Worm (Caenorhabditis elegans) whole organism, L4 larva: ENCODE data around the gene cah-3.

Experiments used
- D1046.2 ChIP-seq: fragments of 200-800 bp; sonication (Bioruptor generic); IDR thresholded peaks from 2 replicates; pipeline ENCODE4 v1.3.6; 2022; ENCODE audit warnings: missing genetic modification characterization, missing compliant biosample characterization
- F44E2.7 ChIP-seq: fragments of 200-800 bp; sonication (Bioruptor generic); IDR thresholded peaks from 2 replicates; pipeline ENCODE4 v2.1.2; 2022; ENCODE audit warnings: missing genetic modification characterization, missing compliant biosample characterization
- R02D3.7 ChIP-seq: fragments of 150-350 bp; sonication (generic microtip); optimal IDR thresholded peaks from 3 replicates; lab custom pipeline; 2014; ENCODE audit warnings: missing biosample characterization, missing genetic modification characterization
- Y105C5A.15 ChIP-seq: fragments of 200-800 bp; sonication (Bioruptor generic); IDR thresholded peaks from 2 replicates; pipeline ENCODE4 v1.3.6; 2022; ENCODE audit warnings: missing genetic modification characterization, missing compliant biosample characterization
- Y48G9A.11 ChIP-seq: fragments of 200-800 bp; sonication (Bioruptor generic); IDR thresholded peaks from 2 replicates; pipeline ENCODE4 v1.3.6; 2022; ENCODE audit warnings: missing genetic modification reagents, missing genetic modification characterization, missing compliant biosample characterization
- Y5F2A.4 ChIP-seq: fragments of 200-800 bp; sonication (Bioruptor generic); optimal IDR thresholded peaks from 2 replicates; lab custom pipeline; 2018; ENCODE audit warnings: mild to moderate bottlenecking, missing genetic modification characterization, missing compliant biosample characterization
- Y75B8A.6 ChIP-seq: fragments of 200-800 bp; sonication (Bioruptor generic); IDR thresholded peaks from 2 replicates; pipeline ENCODE4 v1.3.6; 2022; ENCODE audit warnings: missing genetic modification reagents, missing genetic modification characterization, missing compliant biosample characterization
- aha-1 ChIP-seq: fragments of 150-350 bp; peaks from one replicate; lab custom pipeline; 2014; ENCODE audit warnings: missing biosample characterization, missing genetic modification characterization
- ama-1 ChIP-seq: fragments of 150-350 bp; optimal IDR thresholded peaks from 2 replicates; lab custom pipeline; 2014; ENCODE audit warnings: inconsistent platforms, mixed read lengths
- attf-4 ChIP-seq: sonication (generic microtip); optimal IDR thresholded peaks from 3 replicates; lab custom pipeline; 2017; ENCODE audit warnings: missing biosample characterization, missing genetic modification characterization
- ceh-32 ChIP-seq: sonication (generic microtip); optimal IDR thresholded peaks from 2 replicates; lab custom pipeline; 2016; ENCODE audit warnings: mild to moderate bottlenecking, missing genetic modification characterization, missing compliant biosample characterization; ENCODE audit not compliant: poor library complexity
- ceh-62 ChIP-seq: sonication (generic microtip); optimal IDR thresholded peaks from 2 replicates; lab custom pipeline; 2017; ENCODE audit warnings: missing biosample characterization, missing genetic modification characterization
- ces-1 ChIP-seq: fragments of 150-350 bp; sonication (generic microtip); optimal IDR thresholded peaks from 4 replicates; lab custom pipeline; 2014; ENCODE audit warnings: missing biosample characterization, missing genetic modification reagents, missing genetic modification characterization
- cey-2 ChIP-seq: sonication (generic microtip); optimal IDR thresholded peaks from 3 replicates; lab custom pipeline; 2017; ENCODE audit warnings: missing genetic modification characterization, mild to moderate bottlenecking, missing compliant biosample characterization, antibody characterized with exemption, borderline replicate concordance; ENCODE audit not compliant: insufficient read depth
- ctbp-1 ChIP-seq: fragments of 200-800 bp; sonication (Bioruptor generic); IDR thresholded peaks from 2 replicates; pipeline ENCODE4 v1.3.6; 2022; ENCODE audit warnings: missing genetic modification reagents, missing genetic modification characterization, missing compliant biosample characterization
- daf-12 ChIP-seq: fragments of 150-350 bp; optimal IDR thresholded peaks from 2 replicates; lab custom pipeline; 2014; ENCODE audit warnings: missing biosample characterization, missing genetic modification reagents, missing genetic modification characterization
- dmd-6 ChIP-seq: fragments of 200-800 bp; sonication (Bioruptor generic); IDR thresholded peaks from 2 replicates; pipeline ENCODE4 v1.3.6; 2022; ENCODE audit warnings: missing genetic modification reagents, missing genetic modification characterization, missing compliant biosample characterization
- dmd-8 ChIP-seq: fragments of 200-800 bp; sonication (Bioruptor generic); IDR thresholded peaks from 2 replicates; pipeline ENCODE4 v1.3.6; 2022; ENCODE audit warnings: missing genetic modification characterization, missing compliant biosample characterization
- dmd-9 ChIP-seq: fragments of 200-800 bp; sonication (Bioruptor generic); IDR thresholded peaks from 2 replicates; pipeline ENCODE4 v1.3.6; 2022; ENCODE audit warnings: missing genetic modification reagents, missing genetic modification characterization, missing compliant biosample characterization
- dpl-1 ChIP-seq: fragments of 150-350 bp; optimal IDR thresholded peaks from 2 replicates; lab custom pipeline; 2014; ENCODE audit warnings: missing biosample characterization, missing genetic modification reagents, missing genetic modification characterization
- fkh-10 ChIP-seq: fragments of 150-350 bp; optimal IDR thresholded peaks from 2 replicates; lab custom pipeline; 2014; ENCODE audit warnings: missing biosample characterization, missing genetic modification reagents, missing genetic modification characterization
- fos-1 ChIP-seq: fragments of 150-350 bp; optimal IDR thresholded peaks from 2 replicates; lab custom pipeline; 2014; ENCODE audit warnings: missing biosample characterization, missing genetic modification characterization
- hmg-1.1 ChIP-seq: fragments of 200-800 bp; sonication (Bioruptor generic); IDR thresholded peaks from 2 replicates; pipeline ENCODE4 v1.3.6; 2022; ENCODE audit warnings: missing genetic modification reagents, missing genetic modification characterization, missing compliant biosample characterization
- jun-1 ChIP-seq: fragments of 150-350 bp; optimal IDR thresholded peaks from 2 replicates; lab custom pipeline; 2014; ENCODE audit warnings: missing biosample characterization, missing genetic modification reagents, missing genetic modification characterization
- lin-1 ChIP-seq: fragments of 200-800 bp; sonication (Bioruptor generic); IDR thresholded peaks from 2 replicates; pipeline ENCODE4 v1.3.6; 2022; ENCODE audit warnings: missing genetic modification reagents, missing genetic modification characterization, missing compliant biosample characterization
- lin-15B ChIP-seq: fragments of 150-350 bp; sonication (generic microtip); optimal IDR thresholded peaks from 3 replicates; lab custom pipeline; 2014; ENCODE audit warnings: missing biosample characterization, missing genetic modification characterization
- lin-29 ChIP-seq: fragments of 200-800 bp; sonication (Bioruptor generic); IDR thresholded peaks from 2 replicates; pipeline ENCODE4 v1.3.6; 2022; ENCODE audit warnings: missing genetic modification reagents, missing genetic modification characterization, missing compliant biosample characterization
- lin-38 ChIP-seq: fragments of 200-800 bp; sonication (Bioruptor generic); IDR thresholded peaks from 2 replicates; pipeline ENCODE4 v1.3.6; 2022; ENCODE audit warnings: missing genetic modification reagents, missing genetic modification characterization, missing compliant biosample characterization
- lsy-2 ChIP-seq, 2 experiments: fragments of 150-350 bp in 1 of 2; sonication (generic microtip) in 1 of 2; optimal IDR thresholded peaks; 2 replicates each; lab custom pipeline; 2014 to 2017; ENCODE audit warnings: missing biosample characterization in 2 of 2, missing genetic modification characterization in 2 of 2
- madf-5 ChIP-seq, 2 experiments: fragments of 200-800 bp; sonication (Bioruptor generic); IDR thresholded peaks; 2 replicates each; pipeline ENCODE4 v1.3.6; 2022; ENCODE audit warnings: missing compliant biosample characterization in 2 of 2, missing genetic modification characterization in 2 of 2
- mxl-2 ChIP-seq: fragments of 200-800 bp; sonication (Bioruptor generic); conservative IDR thresholded peaks from 2 replicates; pipeline ENCODE4 v1.3.6; 2022; ENCODE audit warnings: missing genetic modification reagents, missing genetic modification characterization, missing compliant biosample characterization
- mxl-3 ChIP-seq: fragments of 200-800 bp; sonication (Bioruptor generic); optimal IDR thresholded peaks from 2 replicates; lab custom pipeline; 2018; ENCODE audit warnings: mild to moderate bottlenecking, missing genetic modification characterization, missing compliant biosample characterization
- nhr-41 ChIP-seq: fragments of 200-800 bp; sonication (Bioruptor generic); IDR thresholded peaks from 2 replicates; pipeline ENCODE4 v1.3.6; 2022; ENCODE audit warnings: missing genetic modification reagents, missing genetic modification characterization, missing compliant biosample characterization
- nhr-42 ChIP-seq: fragments of 200-800 bp; sonication (Bioruptor generic); IDR thresholded peaks from 2 replicates; pipeline ENCODE4 v1.3.6; 2022; ENCODE audit warnings: missing genetic modification characterization, missing compliant biosample characterization
- nhr-6 ChIP-seq: fragments of 150-350 bp; optimal IDR thresholded peaks from 2 replicates; lab custom pipeline; 2014; ENCODE audit warnings: missing biosample characterization, missing genetic modification characterization
- nhr-77 ChIP-seq: fragments of 150-350 bp; optimal IDR thresholded peaks from 2 replicates; lab custom pipeline; 2014; ENCODE audit warnings: missing biosample characterization, missing genetic modification characterization
- php-3 ChIP-seq: fragments of 200-800 bp; sonication (Bioruptor generic); IDR thresholded peaks from 2 replicates; pipeline ENCODE4 v1.3.6; 2022; ENCODE audit warnings: missing genetic modification reagents, missing genetic modification characterization, missing compliant biosample characterization
- pqm-1 ChIP-seq: sonication (generic microtip); optimal IDR thresholded peaks from 2 replicates; lab custom pipeline; 2017; ENCODE audit warnings: missing biosample characterization, missing genetic modification characterization
- set-16 ChIP-seq: fragments of 200-800 bp; sonication (Bioruptor generic); IDR thresholded peaks from 2 replicates; pipeline ENCODE4 v1.3.6; 2022; ENCODE audit warnings: missing genetic modification reagents, missing genetic modification characterization, missing compliant biosample characterization
- skn-1 ChIP-seq: fragments of 150-350 bp; optimal IDR thresholded peaks from 2 replicates; lab custom pipeline; 2014; ENCODE audit warnings: missing biosample characterization, missing genetic modification characterization
- snpc-1.2 ChIP-seq: fragments of 200-800 bp; sonication (Bioruptor generic); IDR thresholded peaks from 2 replicates; pipeline ENCODE4 v1.3.6; 2022; ENCODE audit warnings: missing genetic modification reagents, missing genetic modification characterization, missing compliant biosample characterization
- snpc-4 ChIP-seq: fragments of 150-350 bp; optimal IDR thresholded peaks from 2 replicates; lab custom pipeline; 2014; ENCODE audit warnings: missing biosample characterization, missing genetic modification characterization
- spr-1 ChIP-seq: sonication (generic microtip); optimal IDR thresholded peaks from 2 replicates; lab custom pipeline; 2016; ENCODE audit warnings: mild to moderate bottlenecking, missing genetic modification characterization, missing compliant biosample characterization
- unc-130 ChIP-seq: sonication (generic microtip); optimal IDR thresholded peaks from 2 replicates; lab custom pipeline; 2016; ENCODE audit warnings: missing genetic modification reagents, missing genetic modification characterization, missing compliant biosample characterization
- vab-7 ChIP-seq: fragments of 200-800 bp; sonication (Bioruptor generic); IDR thresholded peaks from 2 replicates; pipeline ENCODE4 v1.3.6; 2022; ENCODE audit warnings: missing genetic modification reagents, missing genetic modification characterization, missing compliant biosample characterization
- zfp-2 ChIP-seq: sonication (generic microtip); optimal IDR thresholded peaks from 2 replicates; lab custom pipeline; 2016; ENCODE audit warnings: mild to moderate bottlenecking, missing genetic modification characterization, missing compliant biosample characterization
- zfp-3 ChIP-seq: fragments of 200-800 bp; sonication (Bioruptor generic); conservative IDR thresholded peaks from 2 replicates; pipeline ENCODE4 v1.3.6; 2022; ENCODE audit warnings: missing genetic modification reagents, missing genetic modification characterization, missing compliant biosample characterization
- ztf-7 ChIP-seq: fragments of 150-350 bp; optimal IDR thresholded peaks from 2 replicates; lab custom pipeline; 2014; ENCODE audit warnings: missing biosample characterization, missing genetic modification characterization

cah-3 gene

DNA sequence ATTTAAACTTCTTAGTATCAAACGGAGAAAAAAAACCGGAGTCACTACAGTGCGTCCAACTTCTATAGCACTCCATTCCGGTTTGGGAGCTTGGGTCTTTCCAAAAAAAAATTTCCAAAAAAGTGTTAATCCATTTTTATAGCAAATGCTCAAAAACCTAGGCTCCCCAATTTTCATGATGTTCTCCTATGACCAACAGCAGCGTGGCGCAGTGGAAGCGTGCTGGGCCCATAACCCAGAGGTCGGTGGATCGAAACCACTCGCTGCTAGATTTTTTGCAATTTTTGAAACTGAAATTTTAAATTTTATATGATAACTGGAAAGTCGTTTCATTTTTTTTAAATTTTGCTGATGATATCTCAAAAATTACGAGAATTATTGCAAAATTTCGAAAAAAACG, 46.3 kb upstream of the cah-3 start (continued):
- no peak for TF ChIP-seq F44E2.7 (GFP tag; lab: Robert Waterston, UW)
- TF ChIP-seq ceh-62 (tag; lab: Kevin White, UChicago): no peak
- TF ChIP-seq ces-1 (GFP tag; lab: Kevin White, UChicago): no peak
- no peak for TF ChIP-seq nhr-77 (tag; lab: Kevin White, UChicago)

- TF ChIP-seq aha-1 (peak; percentile 96), daf-12 (tag; lab: Kevin White, UChicago) (no peak)
Measured at ce11 chrX:16443657-16444056, 43.6 kb upstream of the cah-3 start.

- TF ChIP-seq lin-15B (no peak), fos-1 (tag; lab: Kevin White, UChicago) (no peak), skn-1 (no peak), jun-1 (tag; lab: Kevin White, UChicago) (peak; percentile 4), spr-1 (tag; lab: Kevin White, UChicago) (peak; percentile 50), Y5F2A.4 (GFP tag; lab: Kevin White, UChicago) (no peak), snpc-4 (no peak), ctbp-1 (GFP tag; lab: Robert Waterston, UW) (peak; percentile 77), zfp-2 (tag; lab: Kevin White, UChicago) (no peak), nhr-41 (GFP tag; lab: Robert Waterston, UW) (no peak), mxl-3 (GFP tag; lab: Kevin White, UChicago) (peak; percentile 85), ceh-32 (tag; lab: Kevin White, UChicago) (peak; percentile 13), dpl-1 (GFP tag; lab: Kevin White, UChicago) (peak; percentile 21), mxl-2 (GFP tag; lab: Robert Waterston, UW) (no peak), nhr-6 (tag; lab: Kevin White, UChicago) (peak; percentile 76), pqm-1 (no peak), snpc-1.2 (GFP tag; lab: Robert Waterston, UW) (no peak), set-16 (GFP tag; lab: Robert Waterston, UW) (no peak; the same call in 1 of the 2 replicates), unc-130 (GFP tag; lab: Kevin White, UChicago) (no peak), lin-29 (GFP tag; lab: Robert Waterston, UW) (no peak), lin-1 (GFP tag; lab: Robert Waterston, UW) (peak; percentile 80; the same call in 1 of the 2 replicates), R02D3.7 (tag; lab: Kevin White, UChicago) (no peak), zfp-3 (GFP tag; lab: Robert Waterston, UW) (no peak), fkh-10 (GFP tag; lab: Kevin White, UChicago) (peak; percentile 69), lsy-2 (tag; optimal IDR thresholded peaks at IDR 0.05; lab: Kevin White, UChicago) (peak; percentile 28 to 62), lin-38 (peak; percentile 45), ama-1 (lab: Kevin White, UChicago) (peak; percentile 14), php-3 (GFP tag; lab: Robert Waterston, UW) (no peak), Y48G9A.11 (GFP tag; lab: Robert Waterston, UW) (no peak), aha-1 (peak; percentile 34), hmg-1.1 (GFP tag; lab: Robert Waterston, UW) (peak; percentile 89), D1046.2 (no peak), nhr-77 (tag; lab: Kevin White, UChicago) (peak; percentile 11), dmd-9 (GFP tag; lab: Robert Waterston, UW) (no peak), Y105C5A.15 (GFP tag; lab: Robert Waterston, UW) (no peak), nhr-42 (GFP tag; lab: Robert Waterston, UW) (0 out of 2 replicates have a peak, but pooled peaks have one; percentile 45), dmd-8 (no peak), daf-12 (tag; lab: Kevin White, UChicago) (no peak), vab-7 (0 out of 2 replicates have a peak, but pooled peaks have one; percentile 8), dmd-6 (GFP tag; lab: Robert Waterston, UW) (peak; percentile 78), Y75B8A.6 (GFP tag; lab: Robert Waterston, UW) (no peak), F44E2.7 (GFP tag; lab: Robert Waterston, UW) (no peak), attf-4 (tag; lab: Kevin White, UChicago) (no peak), ztf-7 (tag; lab: Kevin White, UChicago) (peak; percentile 50), cey-2 (tag; lab: Kevin White, UChicago) (no peak), madf-5 (GFP tag; IDR thresholded peaks at IDR 0.05; lab: Robert Waterston, UW) (no peak)
Measured at ce11 chrX:16445793-16446248, 41.5 kb upstream of the cah-3 start, which contains the start of gene twf-2. Gene twf-2, plus strand, starts transcription at chrX:16446197.
